Worm (Caenorhabditis elegans): ENCODE results near the gene men-1.

ce11 chrII:14256779-14257178 lies 22.9 kb upstream of the men-1 start, which contains the start of gene Y54G11A.19:
- TF ChIP-seq saeg-2 (GFP tag; IDR thresholded peaks at IDR 0.05) (no peak), nhr-11 (tag; optimal IDR thresholded peaks at IDR 0.05) (no peak), aha-1 (tag) (no peak), R02D3.7 (tag; optimal IDR thresholded peaks at IDR 0.05) (no peak), lin-15B (tag; optimal IDR thresholded peaks at IDR 0.05) (no peak)
